Worm (Caenorhabditis elegans) whole organism, young adult: ENCODE results near the gene semo-1.

Experiments used
- F39B2.1 ChIP-seq: fragments of 200-800 bp; sonication (Bioruptor generic); IDR thresholded peaks from 2 replicates; pipeline ENCODE4 v1.3.6; 2022; ENCODE audit warnings: missing genetic modification reagents, missing genetic modification characterization, missing compliant biosample characterization
- aptf-2 ChIP-seq: fragments of 200-800 bp; sonication (Bioruptor generic); conservative IDR thresholded peaks from 2 replicates; pipeline ENCODE4 v1.3.6; 2022; ENCODE audit warnings: missing genetic modification reagents, missing genetic modification characterization, missing compliant biosample characterization
- athp-1 ChIP-seq: sonication (generic microtip); optimal IDR thresholded peaks from 2 replicates; lab custom pipeline; 2017; ENCODE audit warnings: mild to moderate bottlenecking, missing genetic modification characterization, missing compliant biosample characterization
- attf-6 ChIP-seq: fragments of 200-800 bp; sonication (Bioruptor generic); IDR thresholded peaks from 2 replicates; pipeline ENCODE4 v1.3.6; 2022; ENCODE audit warnings: missing genetic modification reagents, missing genetic modification characterization, missing compliant biosample characterization
- cebp-1 ChIP-seq, 2 experiments: fragments of 200-800 bp in 1 of 2; sonication (Bioruptor generic) in 1 of 2; sonication (generic microtip) in 1 of 2; IDR thresholded peaks in 1 of 2; optimal IDR thresholded peaks in 1 of 2; 2 replicates each; pipeline versions ENCODE4 v1.3.6 to Lab custom; 2017 to 2022; ENCODE audit warnings: missing compliant biosample characterization in 2 of 2, missing genetic modification characterization in 2 of 2, mild to moderate bottlenecking in 1 of 2, missing genetic modification reagents in 1 of 2, moderate library complexity in 1 of 2
- cebp-2 ChIP-seq: fragments of 200-800 bp; sonication (Bioruptor generic); IDR thresholded peaks from 2 replicates; pipeline ENCODE4 v1.3.6; 2022; ENCODE audit warnings: missing genetic modification characterization, missing compliant biosample characterization
- ceh-100 ChIP-seq: fragments of 200-800 bp; sonication (Bioruptor generic); IDR thresholded peaks from 2 replicates; pipeline ENCODE4 v1.3.6; 2022; ENCODE audit warnings: missing genetic modification reagents, missing genetic modification characterization, missing compliant biosample characterization
- ceh-27 ChIP-seq: fragments of 200-800 bp; sonication (Bioruptor generic); optimal IDR thresholded peaks from 2 replicates; lab custom pipeline; 2018; ENCODE audit warnings: mild to moderate bottlenecking, missing genetic modification characterization, moderate library complexity, missing compliant biosample characterization
- ceh-79 ChIP-seq: sonication (generic microtip); optimal IDR thresholded peaks from 2 replicates; lab custom pipeline; 2017; ENCODE audit warnings: mild to moderate bottlenecking, missing genetic modification characterization, missing compliant biosample characterization
- dpff-1 ChIP-seq: sonication (generic microtip); optimal IDR thresholded peaks from 2 replicates; lab custom pipeline; 2017; ENCODE audit warnings: mild to moderate bottlenecking, missing genetic modification characterization, missing compliant biosample characterization
- egl-18 ChIP-seq: fragments of 200-800 bp; sonication (Bioruptor generic); IDR thresholded peaks from 2 replicates; pipeline ENCODE4 v1.3.6; 2022; ENCODE audit warnings: missing genetic modification reagents, missing genetic modification characterization, missing compliant biosample characterization
- egrh-3 ChIP-seq: fragments of 200-800 bp; sonication (Bioruptor generic); IDR thresholded peaks from 2 replicates; pipeline ENCODE4 v1.3.6; 2022; ENCODE audit warnings: missing genetic modification reagents, missing genetic modification characterization, missing compliant biosample characterization
- ekl-4 ChIP-seq: fragments of 200-800 bp; sonication (Bioruptor generic); IDR thresholded peaks from 2 replicates; pipeline ENCODE4 v1.3.6; 2022; ENCODE audit warnings: missing genetic modification reagents, missing genetic modification characterization, missing compliant biosample characterization
- gei-17 ChIP-seq: fragments of 200-800 bp; sonication (Bioruptor generic); optimal IDR thresholded peaks from 2 replicates; lab custom pipeline; 2018; ENCODE audit warnings: mild to moderate bottlenecking, missing genetic modification characterization, missing compliant biosample characterization
- hmg-1.2 ChIP-seq: fragments of 200-800 bp; sonication (Bioruptor generic); IDR thresholded peaks from 2 replicates; pipeline ENCODE4 v1.3.6; 2022; ENCODE audit warnings: missing genetic modification reagents, missing genetic modification characterization, missing compliant biosample characterization
- hrde-1 ChIP-seq: sonication (generic microtip); optimal IDR thresholded peaks from 2 replicates; lab custom pipeline; 2016; ENCODE audit warnings: missing genetic modification characterization, mild to moderate bottlenecking, missing compliant biosample characterization, moderate library complexity, missing genotype, missing genetic modification reagents, borderline replicate concordance
- hsf-1 ChIP-seq: fragments of 200-800 bp; sonication (Bioruptor generic); IDR thresholded peaks from 2 replicates; pipeline ENCODE4 v1.3.6; 2022; ENCODE audit warnings: missing genetic modification reagents, missing genetic modification characterization, missing compliant biosample characterization
- lag-1 ChIP-seq: fragments of 200-800 bp; sonication (Bioruptor generic); IDR thresholded peaks from 2 replicates; pipeline ENCODE4 v1.3.6; 2022; ENCODE audit warnings: missing genetic modification reagents, missing genetic modification characterization, missing compliant biosample characterization
- let-526 ChIP-seq: fragments of 200-800 bp; sonication (Bioruptor generic); IDR thresholded peaks from 2 replicates; pipeline ENCODE4 v1.3.6; 2022; ENCODE audit warnings: missing genetic modification reagents, missing genetic modification characterization, missing compliant biosample characterization
- lin-35 ChIP-seq, 3 experiments: fragments of 150-350 bp in 2 of 3; sonication (generic microtip) in 1 of 3; optimal IDR thresholded peaks; 2 replicates each; lab custom pipeline; 2014 to 2018; ENCODE audit warnings: missing biosample characterization in 3 of 3, missing genetic modification characterization in 3 of 3, missing genetic modification reagents in 3 of 3
- lin-40 ChIP-seq: sonication (generic microtip); optimal IDR thresholded peaks from 2 replicates; lab custom pipeline; 2016; ENCODE audit warnings: missing genetic modification characterization, mild to moderate bottlenecking, missing compliant biosample characterization, missing genotype, missing genetic modification reagents
- lin-54 ChIP-seq: fragments of 200-800 bp; sonication (Bioruptor generic); optimal IDR thresholded peaks from 2 replicates; lab custom pipeline; 2018; ENCODE audit warnings: mild to moderate bottlenecking, missing genetic modification characterization, missing compliant biosample characterization
- lir-1 ChIP-seq: fragments of 200-800 bp; sonication (Bioruptor generic); conservative IDR thresholded peaks from 2 replicates; pipeline ENCODE4 v1.3.6; 2022; ENCODE audit warnings: missing genetic modification reagents, missing genetic modification characterization, missing compliant biosample characterization
- madf-3 ChIP-seq: fragments of 200-800 bp; sonication (Bioruptor generic); IDR thresholded peaks from 2 replicates; pipeline ENCODE4 v1.3.6; 2022; ENCODE audit warnings: missing genetic modification reagents, missing genetic modification characterization, missing compliant biosample characterization
- madf-6 ChIP-seq: fragments of 200-800 bp; sonication (Bioruptor generic); IDR thresholded peaks from 2 replicates; pipeline ENCODE4 v1.3.6; 2022; ENCODE audit warnings: missing genetic modification reagents, missing genetic modification characterization, missing compliant biosample characterization
- mcd-1 ChIP-seq: fragments of 200-800 bp; sonication (Bioruptor generic); IDR thresholded peaks from 2 replicates; pipeline ENCODE4 v1.3.6; 2022; ENCODE audit warnings: missing genetic modification reagents, missing genetic modification characterization, missing compliant biosample characterization
- mxl-1 ChIP-seq: sonication (generic microtip); optimal IDR thresholded peaks from 2 replicates; lab custom pipeline; 2016; ENCODE audit warnings: missing genetic modification characterization, missing compliant biosample characterization
- nfya-2 ChIP-seq: fragments of 200-800 bp; sonication (Bioruptor generic); IDR thresholded peaks from 2 replicates; pipeline ENCODE4 v1.3.6; 2022; ENCODE audit warnings: missing genetic modification reagents, missing genetic modification characterization, missing compliant biosample characterization
- nfyb-1 ChIP-seq: fragments of 200-800 bp; sonication (Bioruptor generic); IDR thresholded peaks from 2 replicates; pipeline ENCODE4 v1.3.6; 2022; ENCODE audit warnings: missing genetic modification reagents, missing genetic modification characterization, missing compliant biosample characterization
- nhr-120 ChIP-seq: fragments of 200-800 bp; sonication (Bioruptor generic); IDR thresholded peaks from 2 replicates; pipeline ENCODE4 v1.3.6; 2022; ENCODE audit warnings: missing genetic modification characterization, missing compliant biosample characterization
- nhr-27 ChIP-seq: fragments of 200-800 bp; sonication (Bioruptor generic); optimal IDR thresholded peaks from 2 replicates; lab custom pipeline; 2018; ENCODE audit warnings: mild to moderate bottlenecking, missing genetic modification characterization, moderate library complexity, missing compliant biosample characterization
- snpc-4 ChIP-seq, 5 experiments: fragments of 150-350 bp in 1 of 5; sonication (generic microtip) in 4 of 5; optimal IDR thresholded peaks; 2 replicates each; lab custom pipeline; 2014 to 2018; ENCODE audit warnings: missing genetic modification characterization in 5 of 5, missing biosample characterization in 3 of 5, antibody characterized with exemption in 2 of 5, mild to moderate bottlenecking in 2 of 5, missing compliant biosample characterization in 2 of 5, missing genotype in 2 of 5, moderate library complexity in 2 of 5, missing genetic modification reagents in 1 of 5
- tbx-9 ChIP-seq: sonication (generic microtip); optimal IDR thresholded peaks from 2 replicates; lab custom pipeline; 2016; ENCODE audit warnings: borderline replicate concordance, missing genetic modification characterization, inconsistent platforms, missing compliant biosample characterization
- tlf-1 ChIP-seq: fragments of 200-800 bp; sonication (Bioruptor generic); optimal IDR thresholded peaks from 2 replicates; lab custom pipeline; 2018; ENCODE audit warnings: mild to moderate bottlenecking, missing genetic modification characterization, missing compliant biosample characterization
- zfh-2 ChIP-seq: fragments of 200-800 bp; sonication (Bioruptor generic); conservative IDR thresholded peaks from 2 replicates; pipeline ENCODE4 v1.3.6; 2022; ENCODE audit warnings: missing genetic modification reagents, missing genetic modification characterization, missing compliant biosample characterization
- ztf-25 ChIP-seq: fragments of 200-800 bp; sonication (Bioruptor generic); IDR thresholded peaks from 2 replicates; pipeline ENCODE4 v1.3.6; 2022; ENCODE audit warnings: missing genetic modification reagents, missing genetic modification characterization, missing compliant biosample characterization
- ztf-26 ChIP-seq: sonication (generic microtip); optimal IDR thresholded peaks from 2 replicates; lab custom pipeline; 2017; ENCODE audit warnings: missing genetic modification characterization, missing compliant biosample characterization
- ztf-28 ChIP-seq: fragments of 200-800 bp; sonication (Bioruptor generic); IDR thresholded peaks from 2 replicates; pipeline ENCODE4 v1.3.6; 2022; ENCODE audit warnings: missing genetic modification reagents, missing genetic modification characterization, missing compliant biosample characterization
- ztf-3 ChIP-seq: fragments of 200-800 bp; sonication (Bioruptor generic); optimal IDR thresholded peaks from 2 replicates; lab custom pipeline; 2018; ENCODE audit warnings: mild to moderate bottlenecking, missing genetic modification characterization, missing compliant biosample characterization
- ztf-6 ChIP-seq: fragments of 200-800 bp; sonication (Bioruptor generic); IDR thresholded peaks from 2 replicates; pipeline ENCODE4 v1.3.6; 2022; ENCODE audit warnings: missing genetic modification reagents, missing genetic modification characterization, missing compliant biosample characterization

The semo-1 gene

DNA sequence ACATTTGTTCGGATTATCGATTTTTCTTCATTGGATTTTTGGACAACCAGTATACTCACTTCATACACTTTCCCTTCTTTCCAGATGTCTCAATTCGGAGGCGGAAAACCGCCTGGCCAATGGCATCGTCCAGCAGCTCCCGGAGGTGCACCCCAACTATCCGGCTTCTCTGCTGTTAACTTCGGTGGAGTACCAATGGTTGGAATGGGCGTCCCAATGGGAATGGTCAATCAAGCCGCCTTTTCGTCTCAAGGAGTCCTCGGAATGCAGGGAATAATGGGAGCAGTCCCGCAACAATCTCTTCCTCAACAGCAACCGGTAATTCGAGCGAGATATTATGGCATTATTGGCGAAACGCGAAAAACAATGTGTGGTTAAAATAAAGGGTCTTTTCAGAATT, 20.5 kb downstream of the semo-1 start, which contains the start of gene ccar-1 (continued):
- TF ChIP-seq egl-18 (GFP tag; lab: Robert Waterston, UW) (no peak), lin-35 (GFP tag; optimal IDR thresholded peaks at IDR 0.05; lab: Kevin White, UChicago) (no peak), madf-3 (GFP tag; lab: Robert Waterston, UW) (0 out of 2 replicates have a peak, but pooled peaks have one; percentile 3), ztf-6 (GFP tag; lab: Robert Waterston, UW) (no peak), ceh-100 (GFP tag; lab: Robert Waterston, UW) (no peak), ztf-25 (GFP tag; lab: Robert Waterston, UW) (no peak), hrde-1 (tag; lab: Kevin White, UChicago) (no peak), nhr-27 (no peak), let-526 (GFP tag; lab: Robert Waterston, UW) (no peak), lir-1 (GFP tag; lab: Robert Waterston, UW) (no peak), nfya-2 (GFP tag; lab: Robert Waterston, UW) (no peak), attf-6 (GFP tag; lab: Robert Waterston, UW) (peak; percentile 81), nhr-120 (no peak), lin-40 (tag; lab: Kevin White, UChicago) (no peak), ztf-28 (GFP tag; lab: Robert Waterston, UW) (peak; percentile 38; the same call in 1 of the 2 replicates), gei-17 (GFP tag; lab: Kevin White, UChicago) (no peak), madf-6 (GFP tag; lab: Robert Waterston, UW) (no peak), dpff-1 (tag; lab: Kevin White, UChicago) (no peak), lin-54 (GFP tag; lab: Kevin White, UChicago) (no peak), ceh-27 (GFP tag; lab: Kevin White, UChicago) (no peak), tlf-1 (GFP tag; lab: Kevin White, UChicago) (no peak), tbx-9 (tag; lab: Kevin White, UChicago) (no peak)

DNA sequence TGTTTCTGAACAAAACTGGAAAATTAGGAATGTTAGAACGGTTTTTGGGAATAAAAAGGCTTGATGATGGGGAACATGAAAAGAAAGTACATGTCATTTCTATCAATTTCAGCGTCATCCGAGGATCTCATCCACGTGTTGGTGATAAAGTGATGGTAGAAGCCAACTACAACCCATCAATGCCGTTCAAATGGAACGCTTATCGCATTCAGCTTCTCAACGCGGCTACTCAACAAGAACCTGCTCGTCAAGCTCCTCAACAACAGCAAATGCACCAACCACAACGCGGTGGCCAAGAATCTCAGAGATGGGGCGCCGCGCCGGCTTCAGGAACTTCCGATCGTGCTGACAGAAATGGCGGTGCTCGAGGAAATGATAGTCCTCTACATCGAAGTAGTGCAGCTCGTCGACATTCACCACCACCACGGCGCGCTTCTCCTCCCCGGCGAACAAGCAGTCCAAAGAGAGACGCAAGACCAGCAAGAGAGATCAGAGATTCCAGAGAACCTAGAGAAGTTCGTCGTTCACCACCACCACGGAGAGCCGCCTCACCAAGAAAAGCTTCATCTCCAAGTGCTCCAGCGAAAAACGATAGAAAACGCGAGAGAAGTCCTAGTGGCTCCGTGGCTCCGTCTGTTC, 21.1 kb downstream of the semo-1 start:
- TF ChIP-seq lag-1 (no peak), zfh-2 (GFP tag; lab: Robert Waterston, UW) (peak; percentile 72), ztf-26 (tag; lab: Kevin White, UChicago) (no peak), mcd-1 (GFP tag; lab: Robert Waterston, UW) (peak; percentile 14; the same call in 1 of the 2 replicates), attf-6 (GFP tag; lab: Robert Waterston, UW) (peak; percentile 29; the same call in 1 of the 2 replicates), egrh-3 (GFP tag; lab: Robert Waterston, UW) (peak; percentile 42; the same call in 1 of the 2 replicates), ekl-4 (GFP tag; lab: Robert Waterston, UW) (no peak), snpc-4 (GFP tag; optimal IDR thresholded peaks at IDR 0.05; lab: Kevin White, UChicago) (no peak), snpc-4 (tag; optimal IDR thresholded peaks at IDR 0.05; lab: Kevin White, UChicago) (no peak), hrde-1 (tag; lab: Kevin White, UChicago) (no peak), ztf-3 (GFP tag; lab: Kevin White, UChicago) (no peak), mxl-1 (tag; lab: Kevin White, UChicago) (no peak), hmg-1.2 (GFP tag; lab: Robert Waterston, UW) (no peak), athp-1 (no peak), aptf-2 (GFP tag; lab: Robert Waterston, UW) (no peak), ceh-79 (tag; lab: Kevin White, UChicago) (peak; percentile 3), cebp-2 (GFP tag; lab: Robert Waterston, UW) (0 out of 2 replicates have a peak, but pooled peaks have one; percentile 47), cebp-1 (GFP tag; IDR thresholded peaks at IDR 0.05; lab: Robert Waterston, UW) (no peak), cebp-1 (tag; optimal IDR thresholded peaks at IDR 0.05; lab: Kevin White, UChicago) (no peak), tlf-1 (GFP tag; lab: Kevin White, UChicago) (peak; percentile 25), F39B2.1 (GFP tag; lab: Robert Waterston, UW) (no peak), hsf-1 (GFP tag; lab: Robert Waterston, UW) (no peak), nfyb-1 (GFP tag; lab: Robert Waterston, UW) (0 out of 2 replicates have a peak, but pooled peaks have one; percentile 20)
